Worm (Caenorhabditis elegans) whole organism, young adult: Measurements from ENCODE around the gene F41E6.12.

ENCODE experiments used
- B0035.1 ChIP-seq: sonication (generic microtip); optimal IDR thresholded peaks from 2 replicates; lab custom pipeline; 2016; ENCODE audit warnings: missing genetic modification characterization, mild to moderate bottlenecking, missing compliant biosample characterization, missing genotype, missing genetic modification reagents
- T07F8.4 ChIP-seq: sonication (generic microtip); optimal IDR thresholded peaks from 2 replicates; lab custom pipeline; 2016; ENCODE audit warnings: mild to moderate bottlenecking, missing genetic modification characterization, moderate library complexity, missing compliant biosample characterization
- Y56A3A.18 ChIP-seq: fragments of 200-800 bp; sonication (Bioruptor generic); IDR thresholded peaks from 2 replicates; pipeline ENCODE4 v1.3.6; 2022; ENCODE audit warnings: missing genetic modification reagents, missing genetic modification characterization, missing compliant biosample characterization
- akir-1 ChIP-seq: fragments of 200-800 bp; sonication (Bioruptor generic); optimal IDR thresholded peaks from 2 replicates; lab custom pipeline; 2018; ENCODE audit warnings: mild to moderate bottlenecking, missing genetic modification characterization, moderate library complexity, missing compliant biosample characterization
- ceh-58 ChIP-seq: fragments of 200-800 bp; sonication (Bioruptor generic); IDR thresholded peaks from 2 replicates; pipeline ENCODE4 v1.3.6; 2022; ENCODE audit warnings: missing genetic modification characterization, missing compliant biosample characterization
- egl-18 ChIP-seq: fragments of 200-800 bp; sonication (Bioruptor generic); IDR thresholded peaks from 2 replicates; pipeline ENCODE4 v1.3.6; 2022; ENCODE audit warnings: missing genetic modification reagents, missing genetic modification characterization, missing compliant biosample characterization
- lir-1 ChIP-seq: fragments of 200-800 bp; sonication (Bioruptor generic); conservative IDR thresholded peaks from 2 replicates; pipeline ENCODE4 v1.3.6; 2022; ENCODE audit warnings: missing genetic modification reagents, missing genetic modification characterization, missing compliant biosample characterization
- nhr-90 ChIP-seq: sonication (generic microtip); optimal IDR thresholded peaks from 2 replicates; lab custom pipeline; 2016; ENCODE audit warnings: missing genotype, mild to moderate bottlenecking, missing genetic modification characterization, missing compliant biosample characterization
- pha-4 ChIP-seq: fragments of 150-350 bp; sonication (generic microtip); optimal IDR thresholded peaks from 2 replicates; lab custom pipeline; 2014; ENCODE audit warnings: missing biosample characterization, missing genetic modification reagents, missing genetic modification characterization
- rec-8 ChIP-seq, 2 experiments: sonication (generic microtip); optimal IDR thresholded peaks; 2 replicates each; lab custom pipeline; 2016; ENCODE audit warnings: mild to moderate bottlenecking in 2 of 2, missing genetic modification characterization in 2 of 2, missing genetic modification reagents in 2 of 2, missing genotype in 2 of 2, missing biosample characterization in 1 of 2, missing compliant biosample characterization in 1 of 2, moderate library complexity in 1 of 2
- repo-1 ChIP-seq: sonication (generic microtip); optimal IDR thresholded peaks from 2 replicates; lab custom pipeline; 2017; ENCODE audit warnings: mild to moderate bottlenecking, missing genetic modification characterization, missing compliant biosample characterization
- snpc-4 ChIP-seq, 5 experiments: fragments of 150-350 bp in 1 of 5; sonication (generic microtip) in 4 of 5; optimal IDR thresholded peaks; 2 replicates each; lab custom pipeline; 2014 to 2018; ENCODE audit warnings: missing genetic modification characterization in 5 of 5, missing biosample characterization in 3 of 5, antibody characterized with exemption in 2 of 5, mild to moderate bottlenecking in 2 of 5, missing compliant biosample characterization in 2 of 5, missing genotype in 2 of 5, moderate library complexity in 2 of 5, missing genetic modification reagents in 1 of 5

DNA sequence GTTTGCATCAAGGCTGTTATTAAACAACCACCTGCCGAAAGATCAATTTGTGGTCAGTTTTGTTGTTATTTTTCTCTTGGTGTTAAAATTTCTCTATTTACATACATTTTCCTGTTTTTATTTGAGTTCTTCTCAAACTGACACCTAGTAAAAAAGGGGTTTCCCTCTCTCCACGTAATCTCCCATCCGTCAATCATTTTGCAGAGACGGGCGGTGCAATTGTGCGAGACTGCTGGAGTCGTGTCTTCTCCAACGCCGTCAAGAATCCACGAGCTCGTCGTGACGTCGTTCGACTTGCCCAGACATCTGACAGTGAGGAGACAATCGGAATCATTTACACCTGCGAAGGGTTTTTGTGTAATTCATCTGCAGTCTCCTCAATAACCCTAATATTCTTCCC lies 2.5 kb downstream of the F41E6.12 start:
- TF ChIP-seq nhr-90 (tag; lab: Kevin White, UChicago) (no peak), B0035.1 (tag; lab: Kevin White, UChicago) (no peak), akir-1 (no peak), T07F8.4 (no peak), ceh-58 (GFP tag; lab: Robert Waterston, UW) (no peak), Y56A3A.18 (GFP tag; lab: Robert Waterston, UW) (no peak), rec-8 (tag; optimal IDR thresholded peaks at IDR 0.05; lab: Kevin White, UChicago) (no peak), egl-18 (GFP tag; lab: Robert Waterston, UW) (no peak), repo-1 (tag; lab: Kevin White, UChicago) (no peak), snpc-4 (GFP tag; optimal IDR thresholded peaks at IDR 0.05; lab: Kevin White, UChicago) (no peak), snpc-4 (tag; optimal IDR thresholded peaks at IDR 0.05; lab: Kevin White, UChicago) (no peak), lir-1 (GFP tag; lab: Robert Waterston, UW) (no peak), pha-4 (tag; lab: Kevin White, UChicago) (no peak)
